Fruit fly (Drosophila melanogaster): ENCODE data around the gene Fuca.
A peak's percentile ranks its signal among the peaks of the same experiment; 100 is the strongest.

Gene Fuca

dm6 chr3L:11540330-11540702 is 17.8 kb upstream of the Fuca start (continued):
- no peak for TF ChIP-seq Elba2 (GFP tag; optimal IDR thresholded peaks at IDR 0.05)
- TF ChIP-seq CG14965 (GFP tag; optimal IDR thresholded peaks at IDR 0.05; ENCODE audit: borderline replicate concordance): no peak
- no peak for TF ChIP-seq bowl (GFP tag; IDR thresholded peaks at IDR 0.05)
- no peak for TF ChIP-seq bigmax (GFP tag; optimal IDR thresholded peaks at IDR 0.05)
- no peak for TF ChIP-seq emc (GFP tag; optimal IDR thresholded peaks at IDR 0.05)
- TF ChIP-seq CG10147 (GFP tag; optimal IDR thresholded peaks at IDR 0.05): peak; percentile 22
- no peak for TF ChIP-seq trem (tag; optimal IDR thresholded peaks at IDR 0.05)
- no peak for TF ChIP-seq Ssrp (tag; optimal IDR thresholded peaks at IDR 0.05)
- no peak for TF ChIP-seq CG13624 (GFP tag; optimal IDR thresholded peaks at IDR 0.05)
- no peak for TF ChIP-seq CG13287 (GFP tag; IDR thresholded peaks at IDR 0.05; ENCODE audit: partially characterized antibody)
- TF ChIP-seq CG7271 (tag; optimal IDR thresholded peaks at IDR 0.05): no peak
- TF ChIP-seq CG16815 (GFP tag; optimal IDR thresholded peaks at IDR 0.05): no peak
- peak; percentile 10 for TF ChIP-seq bab2 (GFP tag; optimal IDR thresholded peaks at IDR 0.05)
- TF ChIP-seq CG9437 (GFP tag; optimal IDR thresholded peaks at IDR 0.05): no peak
- TF ChIP-seq sr (GFP tag; IDR thresholded peaks at IDR 0.05): no peak
- TF ChIP-seq Ada2b (GFP tag; IDR thresholded peaks at IDR 0.05): no peak; the same call in 1 of the 2 replicates
- 0 out of 3 replicates have a peak, but pooled peaks have one; percentile 39 for TF ChIP-seq CG2199 (GFP tag; IDR thresholded peaks at IDR 0.05)
- TF ChIP-seq crc (GFP tag; optimal IDR thresholded peaks at IDR 0.05): no peak
- TF ChIP-seq eyg (GFP tag; optimal IDR thresholded peaks at IDR 0.05): peak; percentile 64
- TF ChIP-seq Kr (GFP tag; optimal IDR thresholded peaks at IDR 0.05): no peak
- no peak for TF ChIP-seq Antp (GFP tag; optimal IDR thresholded peaks at IDR 0.05)
- TF ChIP-seq ind (GFP tag; optimal IDR thresholded peaks at IDR 0.05): no peak
- TF ChIP-seq zen (tag; optimal IDR thresholded peaks at IDR 0.05): no peak
- no peak for TF ChIP-seq CG12391 (tag; optimal IDR thresholded peaks at IDR 0.05)
- TF ChIP-seq CG16779 (GFP tag; IDR thresholded peaks at IDR 0.05): no peak
- no peak for TF ChIP-seq CG4424 (GFP tag; optimal IDR thresholded peaks at IDR 0.05)
- 0 out of 2 replicates have a peak, but pooled peaks have one; percentile 37 for TF ChIP-seq sob (GFP tag; IDR thresholded peaks at IDR 0.05)
- TF ChIP-seq Bteb2 (GFP tag; optimal IDR thresholded peaks at IDR 0.05): no peak
- TF ChIP-seq grn (GFP tag; optimal IDR thresholded peaks at IDR 0.05): no peak
- TF ChIP-seq CG12769 (tag; optimal IDR thresholded peaks at IDR 0.05): no peak
- TF ChIP-seq Ets97D (GFP tag; optimal IDR thresholded peaks at IDR 0.05): no peak
- no peak for TF ChIP-seq maf-S (GFP tag; optimal IDR thresholded peaks at IDR 0.05)
- no peak for TF ChIP-seq fd102C (GFP tag; optimal IDR thresholded peaks at IDR 0.05)
- TF ChIP-seq Ets65A (GFP tag): no peak
- TF ChIP-seq CG9817 (tag; optimal IDR thresholded peaks at IDR 0.05): no peak
- no peak for TF ChIP-seq CG18476 (GFP tag; optimal IDR thresholded peaks at IDR 0.05)
- TF ChIP-seq zfh1 (GFP tag; IDR thresholded peaks at IDR 0.05): no peak
- no peak for TF ChIP-seq dimm (GFP tag; IDR thresholded peaks at IDR 0.05)
- TF ChIP-seq wek (GFP tag; optimal IDR thresholded peaks at IDR 0.05): peak; percentile 78
- no peak for TF ChIP-seq CG11085 (GFP tag; IDR thresholded peaks at IDR 0.05)
- TF ChIP-seq Dip3 (GFP tag; optimal IDR thresholded peaks at IDR 0.05): no peak
- peak; percentile 27 for TF ChIP-seq CG14710 (tag; optimal IDR thresholded peaks at IDR 0.05)
- no peak for TF ChIP-seq CG3065 (GFP tag; optimal IDR thresholded peaks at IDR 0.05)
- no peak for TF ChIP-seq CkIIα-i1 (GFP tag; IDR thresholded peaks at IDR 0.05)
- TF ChIP-seq ham (GFP tag; IDR thresholded peaks at IDR 0.05): no peak
- peak; percentile 53; the same call in 1 of the 3 replicates for TF ChIP-seq gce (GFP tag; IDR thresholded peaks at IDR 0.05)
- no peak for TF ChIP-seq CG8281 (tag; optimal IDR thresholded peaks at IDR 0.05)
- no peak for TF ChIP-seq Hmx (GFP tag; optimal IDR thresholded peaks at IDR 0.05)
- TF ChIP-seq sc (optimal IDR thresholded peaks at IDR 0.05): no peak
- no peak for TF ChIP-seq sc (GFP tag; optimal IDR thresholded peaks at IDR 0.05)
- no peak for TF ChIP-seq scrt (GFP tag; optimal IDR thresholded peaks at IDR 0.05)
- no peak for TF ChIP-seq Sox102F (GFP tag; optimal IDR thresholded peaks at IDR 0.05)
- TF ChIP-seq CG30431 (GFP tag; optimal IDR thresholded peaks at IDR 0.05): no peak
